Worm (Caenorhabditis elegans): ENCODE measurements around the gene aqp-7.

The aqp-7 gene

ce11 chrX:3061698-3062097, 36.8 kb downstream of the aqp-7 start:
- no peak for TF ChIP-seq ceh-30 (tag; optimal IDR thresholded peaks at IDR 0.05)
- no peak for TF ChIP-seq unc-86 (tag; optimal IDR thresholded peaks at IDR 0.05)
- TF ChIP-seq sdc-2 (tag; optimal IDR thresholded peaks at IDR 0.05), result no peak
- TF ChIP-seq syd-9 (tag; optimal IDR thresholded peaks at IDR 0.05), result no peak

- TF ChIP-seq hlh-30 (tag; optimal IDR thresholded peaks at IDR 0.05; ENCODE audit: insufficient read depth) (no peak), unc-42 (tag; optimal IDR thresholded peaks at IDR 0.05) (no peak), Y22D7AL.16 (tag; optimal IDR thresholded peaks at IDR 0.05) (no peak), fax-1 (tag; optimal IDR thresholded peaks at IDR 0.05) (no peak), unc-55 (GFP tag; optimal IDR thresholded peaks at IDR 0.05) (no peak), odd-2 (tag; optimal IDR thresholded peaks at IDR 0.05) (no peak), fkh-6 (tag; optimal IDR thresholded peaks at IDR 0.05) (no peak), hlh-8 (tag; optimal IDR thresholded peaks at IDR 0.05) (no peak), unc-3 (GFP tag; conservative IDR thresholded peaks at IDR 0.05) (no peak), unc-3 (tag; optimal IDR thresholded peaks at IDR 0.05) (no peak), pat-9 (tag; optimal IDR thresholded peaks at IDR 0.05) (no peak), che-1 (tag; optimal IDR thresholded peaks at IDR 0.05) (no peak), ttx-3 (tag; optimal IDR thresholded peaks at IDR 0.05) (no peak), ceh-9 (tag; optimal IDR thresholded peaks at IDR 0.05) (no peak)
These were observed 38.4 kb downstream of the aqp-7 start, which contains the start of gene ceh-30 for ce11 chrX:3063274-3063673. Gene ceh-30, plus strand, starts transcription at chrX:3063574.

- TF ChIP-seq eyg-1 (tag; optimal IDR thresholded peaks at IDR 0.05) (no peak), hlh-30 (tag; optimal IDR thresholded peaks at IDR 0.05; ENCODE audit: insufficient read depth) (no peak), gmeb-2 (tag; optimal IDR thresholded peaks at IDR 0.05) (no peak), fkh-10 (GFP tag; optimal IDR thresholded peaks at IDR 0.05) (no peak), ets-4 (tag; optimal IDR thresholded peaks at IDR 0.05) (no peak), tbx-7 (tag; optimal IDR thresholded peaks at IDR 0.05) (no peak), pax-1 (tag; optimal IDR thresholded peaks at IDR 0.05) (no peak), pat-9 (tag; optimal IDR thresholded peaks at IDR 0.05) (no peak), lin-11 (tag; optimal IDR thresholded peaks at IDR 0.05) (no peak), madf-2 (tag; optimal IDR thresholded peaks at IDR 0.05) (no peak)
These were observed 42.2 kb downstream of the aqp-7 start for ce11 chrX:3067052-3067451.

ce11 chrX:3070322-3070721, 45.5 kb downstream of the aqp-7 start, which contains the start of gene ceh-31:
Gene ceh-31, minus strand, starts transcription at chrX:3070422.
- no peak for TF ChIP-seq ceh-19 (GFP tag; optimal IDR thresholded peaks at IDR 0.05)
- no peak for TF ChIP-seq lin-11 (tag; optimal IDR thresholded peaks at IDR 0.05)
- TF ChIP-seq ref-2 (tag; optimal IDR thresholded peaks at IDR 0.05), result peak; percentile 36

Measured in whole organism, late embryonic.